Comparison of ENCODE assay signal across 4 worm cellular contexts in genomic region chrIII:17558-17957, ce11.
A peak's percentile ranks its signal among the peaks of the same experiment; 100 is the strongest.
TF ChIP-seq lines count a peak whose summit lies in the region.

No protein-coding gene starts in this region.

TF ChIP-seq in whole organism, L1 larva, 84 proteins besides CTCF, POLR2A, EP300 and RAD21:
- TF ChIP-seq nhr-85 (tag; lab: Kevin White, UChicago), result peak; percentile 56
- TF ChIP-seq efl-1 (optimal IDR thresholded peaks at IDR 0.05; lab: Kevin White, UChicago), result no peak
- TF ChIP-seq efl-1 (GFP tag; optimal IDR thresholded peaks at IDR 0.05 in 1 of 2; lab: Kevin White, UChicago), result peak in 1 of 2 experiments; percentile 47
- TF ChIP-seq lin-35 (GFP tag; optimal IDR thresholded peaks at IDR 0.05; lab: Kevin White, UChicago), result no peak
- TF ChIP-seq lin-39 (tag; optimal IDR thresholded peaks at IDR 0.05; lab: Kevin White, UChicago), result no peak
TF ChIP-seq in whole organism, L1 larva: peak in this region for 2.

TF ChIP-seq in whole organism, L3 larva, 47 proteins besides CTCF, POLR2A, EP300 and RAD21:
- TF ChIP-seq elt-2 (tag; optimal IDR thresholded peaks at IDR 0.05; lab: Kevin White, UChicago) (peak; percentile 2), elt-1 (tag; optimal IDR thresholded peaks at IDR 0.05; lab: Kevin White, UChicago) (no peak)

TF ChIP-seq in whole organism, L4 larva, 104 proteins besides CTCF, POLR2A, EP300 and RAD21:
- TF ChIP-seq lin-1 (GFP tag; IDR thresholded peaks at IDR 0.05; lab: Robert Waterston, UW) (0 out of 2 replicates have a peak, but pooled peaks have one; percentile 15), unc-62 (GFP tag; optimal IDR thresholded peaks at IDR 0.05 in 1 of 2; lab: Kevin White, UChicago) (peak in 1 of 2 experiments; percentile 68), unc-62 (tag; optimal IDR thresholded peaks at IDR 0.05; lab: Kevin White, UChicago) (no peak), gei-8 (GFP tag; optimal IDR thresholded peaks at IDR 0.05; lab: Kevin White, UChicago) (no peak)

TF ChIP-seq in whole organism, young adult, 124 proteins besides CTCF, POLR2A, EP300 and RAD21:
- TF ChIP-seq K12H6.12 (tag; optimal IDR thresholded peaks at IDR 0.05; lab: Kevin White, UChicago) (no peak), hmg-1.2 (GFP tag; IDR thresholded peaks at IDR 0.05; lab: Robert Waterston, UW) (peak; percentile 73)
